Worm (Caenorhabditis elegans): ENCODE results near the gene T03F6.9.

The T03F6.9 gene

DNA sequence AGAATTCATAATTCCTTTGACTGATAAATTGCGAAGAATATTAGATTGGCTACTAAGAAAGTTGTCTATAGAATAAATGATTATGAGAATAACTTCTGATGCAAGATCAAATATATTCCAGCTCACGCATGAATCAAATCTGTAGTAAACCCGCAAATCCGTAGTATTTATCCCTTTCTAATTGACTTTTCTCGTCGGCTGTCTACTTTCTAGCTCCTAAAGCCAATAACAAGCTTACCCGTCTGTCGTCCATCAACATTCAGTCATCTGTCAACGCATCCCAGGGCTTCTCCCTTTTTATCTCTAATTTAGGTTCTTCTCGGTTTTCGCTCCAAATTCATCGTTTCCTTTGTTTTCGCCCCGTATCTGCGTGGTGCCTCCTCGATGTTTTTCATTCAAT, 22.0 kb downstream of the T03F6.9 start:
- TF ChIP-seq skn-1 (tag; optimal IDR thresholded peaks at IDR 0.05) (no peak), snpc-4 (tag; optimal IDR thresholded peaks at IDR 0.05) (no peak), zag-1 (tag; optimal IDR thresholded peaks at IDR 0.05) (no peak), sea-2 (GFP tag; optimal IDR thresholded peaks at IDR 0.05) (no peak), nhr-76 (tag; optimal IDR thresholded peaks at IDR 0.05) (no peak), elt-1 (tag; optimal IDR thresholded peaks at IDR 0.05) (no peak), ztf-4 (tag; optimal IDR thresholded peaks at IDR 0.05) (no peak), nhr-11 (tag; optimal IDR thresholded peaks at IDR 0.05) (no peak), fkh-2 (tag; optimal IDR thresholded peaks at IDR 0.05) (no peak), fkh-10 (GFP tag; optimal IDR thresholded peaks at IDR 0.05) (no peak)

ce11 chrIII:13347782-13348327, 23.0 kb downstream of the T03F6.9 start:
- TF ChIP-seq egl-5 (tag; optimal IDR thresholded peaks at IDR 0.05), result no peak
- peak; percentile 50 for TF ChIP-seq lin-39 (tag; optimal IDR thresholded peaks at IDR 0.05)
- peak; percentile 19 for TF ChIP-seq nfya-1 (tag; optimal IDR thresholded peaks at IDR 0.05; ENCODE audit: insufficient read depth)
- TF ChIP-seq tbx-2 (tag; optimal IDR thresholded peaks at IDR 0.05), result no peak
- TF ChIP-seq mdl-1 (tag; optimal IDR thresholded peaks at IDR 0.05), result no peak

DNA sequence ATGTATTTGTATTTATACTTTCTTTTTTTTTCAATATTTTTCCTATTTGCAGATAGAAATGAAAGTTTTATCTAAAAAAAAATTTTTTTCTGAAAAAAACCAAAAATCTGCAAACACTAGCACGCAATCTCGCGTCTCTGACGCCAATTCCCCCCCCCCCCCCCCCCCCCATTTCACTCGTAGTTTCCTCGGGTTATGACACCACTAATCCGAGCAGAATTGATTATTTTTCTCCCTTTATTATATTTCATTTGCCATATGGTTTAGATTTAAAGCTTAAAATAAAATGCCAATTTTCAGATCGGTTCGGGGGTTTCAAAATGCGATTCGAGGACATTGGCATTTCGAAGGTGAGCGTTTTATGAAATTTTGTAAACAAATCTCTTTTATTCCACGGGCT, 24.1 kb downstream of the T03F6.9 start, which contains the start of gene mtm-6:
Gene mtm-6, plus strand, starts transcription at position 301 of the 400 bp plus-strand sequence.
- TF ChIP-seq elt-2 (tag; optimal IDR thresholded peaks at IDR 0.05) (peak; percentile 22), aly-2 (tag; optimal IDR thresholded peaks at IDR 0.05) (no peak), lsy-12 (tag; optimal IDR thresholded peaks at IDR 0.05) (peak; percentile 24), unc-39 (tag; optimal IDR thresholded peaks at IDR 0.05) (no peak), skn-1 (tag; optimal IDR thresholded peaks at IDR 0.05) (no peak), elt-3 (tag; optimal IDR thresholded peaks at IDR 0.05) (no peak), daf-12 (tag; optimal IDR thresholded peaks at IDR 0.05) (no peak), sea-2 (GFP tag; optimal IDR thresholded peaks at IDR 0.05) (no peak), tbx-2 (tag; optimal IDR thresholded peaks at IDR 0.05) (no peak), hmg-11 (tag; optimal IDR thresholded peaks at IDR 0.05) (peak; percentile 11), mdl-1 (tag; optimal IDR thresholded peaks at IDR 0.05) (no peak)

DNA sequence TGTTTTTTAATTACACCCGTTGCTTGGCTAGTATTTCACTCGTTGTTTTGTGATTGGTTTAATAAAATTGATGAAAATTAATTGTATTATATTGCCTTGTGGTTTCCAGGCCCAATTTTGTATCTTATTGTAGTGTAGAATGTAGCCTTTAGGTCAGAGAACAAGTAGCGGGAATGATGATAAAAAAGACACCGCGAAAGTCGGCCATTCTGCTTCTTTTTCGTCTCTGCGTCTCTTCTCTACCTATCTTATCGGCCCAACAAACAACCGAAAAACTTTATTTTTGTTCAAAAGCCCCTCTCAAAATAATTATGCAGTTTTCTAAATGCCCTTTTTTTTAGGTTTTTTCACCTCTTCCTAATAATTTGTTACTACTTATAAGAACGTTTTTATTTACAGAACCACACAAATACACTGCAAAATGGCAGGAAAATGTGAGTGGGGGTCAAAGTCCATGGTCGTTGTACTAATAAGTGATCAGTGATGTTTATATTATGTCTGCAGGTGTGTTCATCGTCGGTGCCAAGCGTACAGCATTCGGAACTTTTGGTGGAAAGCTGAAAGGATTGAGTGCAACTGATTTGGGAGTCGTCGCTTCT, 26.2 kb downstream of the T03F6.9 start, which contains the start of gene acaa-2:
Gene acaa-2, plus strand, starts transcription at position 400 of the 599 bp plus-strand sequence.
- TF ChIP-seq nhr-25 (tag; optimal IDR thresholded peaks at IDR 0.05), result peak; percentile 35
- TF ChIP-seq ceh-28 (tag; optimal IDR thresholded peaks at IDR 0.05), result no peak
- peak; percentile 56 for TF ChIP-seq elt-2 (tag; optimal IDR thresholded peaks at IDR 0.05)
- peak; percentile 40 for TF ChIP-seq nfya-1 (tag; optimal IDR thresholded peaks at IDR 0.05; ENCODE audit: insufficient read depth)
- no peak for TF ChIP-seq nhr-12 (tag; optimal IDR thresholded peaks at IDR 0.05)
- peak; percentile 34 for TF ChIP-seq hmg-11 (tag; optimal IDR thresholded peaks at IDR 0.05)
- TF ChIP-seq skn-1 (tag; optimal IDR thresholded peaks at IDR 0.05), result peak; percentile 93
- TF ChIP-seq ama-1 (optimal IDR thresholded peaks at IDR 0.05), result no peak
- no peak for TF ChIP-seq daf-12 (tag; optimal IDR thresholded peaks at IDR 0.05)
- TF ChIP-seq nhr-28 (tag; optimal IDR thresholded peaks at IDR 0.05), result no peak
- no peak for TF ChIP-seq elt-3 (tag; optimal IDR thresholded peaks at IDR 0.05)
- no peak for TF ChIP-seq unc-39 (tag; optimal IDR thresholded peaks at IDR 0.05)
- TF ChIP-seq egl-27 (tag; optimal IDR thresholded peaks at IDR 0.05), result no peak
- TF ChIP-seq nhr-77 (tag; optimal IDR thresholded peaks at IDR 0.05), result no peak
- TF ChIP-seq pha-4 (tag; optimal IDR thresholded peaks at IDR 0.05), result no peak
- TF ChIP-seq lsy-12 (tag; optimal IDR thresholded peaks at IDR 0.05), result no peak
- TF ChIP-seq ztf-11 (tag; optimal IDR thresholded peaks at IDR 0.05), result no peak
- TF ChIP-seq lin-15B (tag; optimal IDR thresholded peaks at IDR 0.05), result peak; percentile 0
- no peak for TF ChIP-seq unc-62 (GFP tag; optimal IDR thresholded peaks at IDR 0.05)

- TF ChIP-seq nhr-12 (tag; optimal IDR thresholded peaks at IDR 0.05), result no peak
- TF ChIP-seq nhr-28 (tag; optimal IDR thresholded peaks at IDR 0.05), result no peak
- no peak for TF ChIP-seq jun-1 (tag; optimal IDR thresholded peaks at IDR 0.05)
- TF ChIP-seq ceh-82 (tag; optimal IDR thresholded peaks at IDR 0.05), result no peak
- no peak for TF ChIP-seq lin-39 (tag; optimal IDR thresholded peaks at IDR 0.05)
- TF ChIP-seq fkh-10 (GFP tag; optimal IDR thresholded peaks at IDR 0.05), result no peak
- no peak for TF ChIP-seq ceh-28 (tag; optimal IDR thresholded peaks at IDR 0.05)
Measured at ce11 chrIII:13343562-13344139, 27.2 kb downstream of the T03F6.9 start.

Data from whole organism, L3 larva.